Fruit fly (Drosophila melanogaster) whole organism, embryonic: ENCODE results near the gene CG46467.

Experiments
- BEAF-32 ChIP-seq: fragments of 200-800 bp; sonication (Bioruptor generic); optimal IDR thresholded peaks from 3 replicates; lab custom pipeline; 2017; ENCODE audit warnings: missing biosample characterization, missing genetic modification characterization, mild to moderate bottlenecking, moderate library complexity, missing genetic modification reagents
- Blimp-1 ChIP-seq: fragments of 200-800 bp; sonication (Bioruptor generic); optimal IDR thresholded peaks from 3 replicates; lab custom pipeline; 2018; ENCODE audit warnings: missing biosample characterization, missing genetic modification characterization, mild to moderate bottlenecking, moderate library complexity, missing genetic modification reagents
- CG10959 ChIP-seq: fragments of 200-800 bp; sonication (Bioruptor generic); IDR thresholded peaks from 2 replicates; pipeline ENCODE4 v1.3.6; 2022; ENCODE audit warnings: missing biosample characterization, missing genetic modification characterization
- CG11085 ChIP-seq: fragments of 200-800 bp; sonication (Bioruptor generic); IDR thresholded peaks from 2 replicates; pipeline ENCODE4 v1.3.6; 2022; ENCODE audit warnings: missing biosample characterization, missing genetic modification characterization
- CG11723 ChIP-seq: fragments of 200-800 bp; sonication (Bioruptor generic); optimal IDR thresholded peaks from 2 replicates; lab custom pipeline; 2017; ENCODE audit warnings: missing biosample characterization, mild to moderate bottlenecking, missing genetic modification characterization
- CG14710 ChIP-seq: fragments of 200-800 bp; sonication (Bioruptor generic); optimal IDR thresholded peaks from 3 replicates; lab custom pipeline; 2019; ENCODE audit warnings: missing biosample characterization, mild to moderate bottlenecking, missing genetic modification characterization, moderate library complexity
- CG16813 ChIP-seq: fragments of 200-800 bp; sonication (Bioruptor generic); IDR thresholded peaks from 3 replicates; pipeline ENCODE4 v1.3.6; 2022; ENCODE audit warnings: missing biosample characterization, missing genetic modification characterization; ENCODE audit not compliant: partially characterized antibody
- CG16863 ChIP-seq: fragments of 200-800 bp; sonication (Bioruptor generic); optimal IDR thresholded peaks from 3 replicates; lab custom pipeline; 2016; ENCODE audit warnings: missing biosample characterization, missing genetic modification characterization
- CG18619 ChIP-seq: fragments of 200-800 bp; sonication (Bioruptor generic); optimal IDR thresholded peaks from 3 replicates; lab custom pipeline; 2017; ENCODE audit warnings: missing biosample characterization, mild to moderate bottlenecking, missing genetic modification characterization
- CG2199 ChIP-seq: fragments of 200-800 bp; sonication (Bioruptor generic); IDR thresholded peaks from 3 replicates; pipeline ENCODE4 v1.3.6; 2022; ENCODE audit warnings: missing biosample characterization, missing genetic modification characterization
- CG4360 ChIP-seq: fragments of 200-800 bp; sonication (Bioruptor generic); IDR thresholded peaks from 2 replicates; pipeline ENCODE4 v1.3.6; 2022; ENCODE audit warnings: missing biosample characterization, missing genetic modification characterization
- CG4424 ChIP-seq: fragments of 200-800 bp; sonication (Bioruptor generic); optimal IDR thresholded peaks from 3 replicates; lab custom pipeline; 2016; ENCODE audit warnings: missing biosample characterization, missing genetic modification characterization
- CG4820 ChIP-seq: fragments of 200-800 bp; sonication (Bioruptor generic); optimal IDR thresholded peaks from 3 replicates; lab custom pipeline; 2016; ENCODE audit warnings: missing biosample characterization, missing genetic modification characterization
- CG6654 ChIP-seq: fragments of 200-800 bp; sonication (Bioruptor generic); optimal IDR thresholded peaks from 2 replicates; lab custom pipeline; 2017; ENCODE audit warnings: missing biosample characterization, mild to moderate bottlenecking, missing genetic modification characterization
- CG6683 ChIP-seq: fragments of 200-800 bp; sonication (Bioruptor generic); optimal IDR thresholded peaks from 2 replicates; lab custom pipeline; 2017; ENCODE audit warnings: missing biosample characterization, mild to moderate bottlenecking, missing genetic modification characterization, missing genetic modification reagents
- CG8089 ChIP-seq: fragments of 200-800 bp; sonication (Bioruptor generic); optimal IDR thresholded peaks from 3 replicates; lab custom pipeline; 2016; ENCODE audit warnings: missing biosample characterization, missing genetic modification characterization
- CG8290 ChIP-seq, 3 experiments: fragments of 200-800 bp; sonication (Bioruptor generic); optimal IDR thresholded peaks; 2 replicates each; lab custom pipeline; 2016 to 2019; ENCODE audit warnings: missing biosample characterization in 3 of 3, missing genetic modification characterization in 3 of 3, mild to moderate bottlenecking in 2 of 3, moderate library complexity in 1 of 3
- CkIIα-i1 ChIP-seq: fragments of 200-800 bp; sonication (Bioruptor generic); IDR thresholded peaks from 2 replicates; pipeline ENCODE4 v1.3.6; 2022; ENCODE audit warnings: missing biosample characterization, missing genetic modification characterization
- CoRest ChIP-seq: fragments of 200-800 bp; sonication (Bioruptor generic); optimal IDR thresholded peaks from 3 replicates; lab custom pipeline; 2018; ENCODE audit warnings: missing biosample characterization, mild to moderate bottlenecking, missing genetic modification characterization, moderate library complexity
- D19A ChIP-seq: fragments of 200-800 bp; optimal IDR thresholded peaks from 3 replicates; lab custom pipeline; 2019; ENCODE audit warnings: missing biosample characterization, mild to moderate bottlenecking, missing genetic modification characterization, moderate library complexity
- D19B ChIP-seq: fragments of 200-800 bp; sonication (Bioruptor generic); optimal IDR thresholded peaks from 2 replicates; lab custom pipeline; 2017; ENCODE audit warnings: missing biosample characterization, mild to moderate bottlenecking, missing genetic modification characterization
- Dll ChIP-seq: fragments of 200-800 bp; sonication (Bioruptor generic); IDR thresholded peaks from 4 replicates; pipeline ENCODE4 v1.3.6; 2022; ENCODE audit warnings: missing biosample characterization, missing genetic modification characterization; ENCODE audit not compliant: partially characterized antibody
- HmgZ ChIP-seq: fragments of 200-800 bp; sonication (Bioruptor generic); optimal IDR thresholded peaks from 2 replicates; lab custom pipeline; 2018; ENCODE audit warnings: missing biosample characterization, mild to moderate bottlenecking, missing genetic modification characterization
- Lhr ChIP-seq: fragments of 200-800 bp; sonication (Bioruptor generic); optimal IDR thresholded peaks from 3 replicates; lab custom pipeline; 2017; ENCODE audit warnings: mild to moderate bottlenecking, missing biosample characterization, missing genetic modification reagents, missing genetic modification characterization
- Mad ChIP-seq: fragments of 200-800 bp; sonication (Bioruptor generic); optimal IDR thresholded peaks from 2 replicates; lab custom pipeline; 2016; ENCODE audit warnings: missing biosample characterization, missing genetic modification characterization
- Med ChIP-seq: fragments of 200-800 bp; sonication (Bioruptor generic); peaks from one replicate; lab custom pipeline; 2016; ENCODE audit warnings: missing biosample characterization, missing genetic modification characterization, mild to moderate bottlenecking, inconsistent platforms, moderate library complexity
- Nf-YB ChIP-seq: fragments of 200-800 bp; sonication (Bioruptor generic); optimal IDR thresholded peaks from 3 replicates; lab custom pipeline; 2019; ENCODE audit warnings: missing biosample characterization, mild to moderate bottlenecking, missing genetic modification characterization, moderate library complexity
- Xbp1 ChIP-seq: fragments of 200-800 bp; sonication (Bioruptor generic); optimal IDR thresholded peaks from 3 replicates; lab custom pipeline; 2016; ENCODE audit warnings: missing biosample characterization, mild to moderate bottlenecking, missing genetic modification characterization
- ase ChIP-seq: fragments of 200-800 bp; sonication (Bioruptor generic); IDR thresholded peaks from 3 replicates; pipeline ENCODE4 v1.3.6; 2022; ENCODE audit warnings: missing biosample characterization, missing genetic modification characterization
- bcd ChIP-seq: fragments of 200-800 bp; sonication (Bioruptor generic); optimal IDR thresholded peaks from 2 replicates; lab custom pipeline; 2017; ENCODE audit warnings: missing biosample characterization, mild to moderate bottlenecking, missing genetic modification characterization
- ewg ChIP-seq: fragments of 200-800 bp; sonication (Bioruptor generic); optimal IDR thresholded peaks from 3 replicates; lab custom pipeline; 2017; ENCODE audit warnings: mild to moderate bottlenecking, missing biosample characterization, missing genetic modification reagents, missing genetic modification characterization
- gfzf ChIP-seq: fragments of 200-800 bp; sonication (Bioruptor generic); optimal IDR thresholded peaks from 2 replicates; lab custom pipeline; 2016; ENCODE audit warnings: missing biosample characterization, mild to moderate bottlenecking, missing genetic modification characterization, moderate library complexity
- grn ChIP-seq: fragments of 200-800 bp; sonication (Bioruptor generic); optimal IDR thresholded peaks from 3 replicates; lab custom pipeline; 2017; ENCODE audit warnings: missing biosample characterization, missing genetic modification characterization
- ken ChIP-seq: fragments of 200-800 bp; sonication (Bioruptor generic); IDR thresholded peaks from 3 replicates; pipeline ENCODE4 v1.3.6; 2022; ENCODE audit warnings: missing biosample characterization, missing genetic modification characterization
- klu ChIP-seq: fragments of 200-800 bp; sonication (Bioruptor generic); IDR thresholded peaks from 2 replicates; pipeline ENCODE4 v1.3.6; 2022; ENCODE audit warnings: missing biosample characterization, missing genetic modification characterization
- kni ChIP-seq: fragments of 200-800 bp; sonication (Bioruptor generic); optimal IDR thresholded peaks from 3 replicates; lab custom pipeline; 2017; ENCODE audit warnings: mild to moderate bottlenecking, missing biosample characterization, missing genetic modification reagents, missing genetic modification characterization
- nerfin-1 ChIP-seq: fragments of 200-800 bp; sonication (Bioruptor generic); optimal IDR thresholded peaks from 3 replicates; lab custom pipeline; 2019; ENCODE audit warnings: missing biosample characterization, mild to moderate bottlenecking, missing genetic modification characterization, moderate library complexity
- phol ChIP-seq: fragments of 200-800 bp; sonication (Bioruptor generic); optimal IDR thresholded peaks from 3 replicates; lab custom pipeline; 2018; ENCODE audit warnings: missing biosample characterization, mild to moderate bottlenecking, missing genetic modification characterization, moderate library complexity
- pita ChIP-seq: fragments of 200-800 bp; sonication (Bioruptor generic); optimal IDR thresholded peaks from 2 replicates; lab custom pipeline; 2017; ENCODE audit warnings: missing biosample characterization, mild to moderate bottlenecking, missing genetic modification characterization
- sd ChIP-seq: fragments of 200-800 bp; sonication (Bioruptor generic); optimal IDR thresholded peaks from 3 replicates; lab custom pipeline; 2018; ENCODE audit warnings: missing biosample characterization, mild to moderate bottlenecking, missing genetic modification characterization, moderate library complexity
- sens ChIP-seq: fragments of 200-800 bp; sonication (Bioruptor generic); peaks from one replicate; lab custom pipeline; 2016; ENCODE audit warnings: missing biosample characterization, missing genetic modification characterization
- tna ChIP-seq: fragments of 200-800 bp; sonication (Bioruptor generic); IDR thresholded peaks from 2 replicates; pipeline ENCODE4 v1.3.6; 2022; ENCODE audit warnings: missing biosample characterization, missing genetic modification characterization; ENCODE audit not compliant: partially characterized antibody
- trem ChIP-seq: fragments of 200-800 bp; optimal IDR thresholded peaks from 3 replicates; lab custom pipeline; 2019; ENCODE audit warnings: missing biosample characterization, mild to moderate bottlenecking, missing genetic modification characterization, moderate library complexity
- zen ChIP-seq: fragments of 200-800 bp; sonication (Bioruptor generic); optimal IDR thresholded peaks from 3 replicates; lab custom pipeline; 2018; ENCODE audit warnings: missing biosample characterization, mild to moderate bottlenecking, missing genetic modification characterization, moderate library complexity
- zen2 ChIP-seq: fragments of 200-800 bp; sonication (Bioruptor generic); IDR thresholded peaks from 3 replicates; pipeline ENCODE4 v1.3.6; 2022; ENCODE audit warnings: missing biosample characterization, missing genetic modification characterization; ENCODE audit not compliant: partially characterized antibody

Gene CG46467

dm6 chr3R:9867911-9868537 is 6.5 kb upstream of the CG46467 start, which contains the start of gene Teh1 (continued):
- TF ChIP-seq sd (tag; lab: Kevin White, UChicago) = no peak
- TF ChIP-seq D19B (GFP tag; lab: Kevin White, UChicago) = no peak
- TF ChIP-seq CG4360 = 0 out of 2 replicates have a peak, but pooled peaks have one; percentile 24
- TF ChIP-seq ewg (GFP tag; lab: Kevin White, UChicago) = peak; percentile 58
- TF ChIP-seq Mad = no peak
- no peak for TF ChIP-seq CG8089 (GFP tag; lab: Kevin White, UChicago)
- no peak for TF ChIP-seq gfzf
- 0 out of 4 replicates have a peak, but pooled peaks have one; percentile 16 for TF ChIP-seq Dll (GFP tag; lab: Robert Waterston, UW)

- TF ChIP-seq kni (GFP tag; lab: Kevin White, UChicago) (peak; percentile 72), CG6654 (GFP tag; lab: Kevin White, UChicago) (no peak), sens (GFP tag; lab: Kevin White, UChicago) (peak; percentile 77), Lhr (GFP tag; lab: Kevin White, UChicago) (peak; percentile 54), HmgZ (tag; lab: Kevin White, UChicago) (peak; percentile 55), Nf-YB (no peak), CG10959 (no peak), bcd (GFP tag; lab: Kevin White, UChicago) (no peak), zen2 (GFP tag; lab: Robert Waterston, UW) (no peak), klu (GFP tag; lab: Robert Waterston, UW) (no peak), CG14710 (tag; lab: Kevin White, UChicago) (peak; percentile 28), nerfin-1 (peak; percentile 11), trem (tag; lab: Kevin White, UChicago) (peak; percentile 20), sd (tag; lab: Kevin White, UChicago) (peak; percentile 70), grn (GFP tag; lab: Kevin White, UChicago) (peak; percentile 61), BEAF-32 (GFP tag; lab: Kevin White, UChicago) (peak; percentile 18), ken (GFP tag; lab: Robert Waterston, UW) (no peak), CG16813 (GFP tag; lab: Robert Waterston, UW) (peak; percentile 47; the same call in 1 of the 3 replicates), D19A (peak; percentile 46), CoRest (tag; lab: Kevin White, UChicago) (peak; percentile 1), CG16863 (GFP tag; lab: Kevin White, UChicago) (no peak), CkIIα-i1 (GFP tag; lab: Robert Waterston, UW) (no peak), CG6683 (GFP tag; lab: Kevin White, UChicago) (no peak), CG2199 (peak; percentile 99), pita (peak; percentile 73), CG4820 (peak; percentile 70), ase (GFP tag; lab: Robert Waterston, UW) (no peak), phol (tag; lab: Kevin White, UChicago) (peak; percentile 21), CG11723 (GFP tag; lab: Kevin White, UChicago) (no peak), CG18619 (no peak), Xbp1 (GFP tag; lab: Kevin White, UChicago) (no peak), CG8290 (GFP tag; optimal IDR thresholded peaks at IDR 0.05; lab: Kevin White, UChicago) (no peak), CG8290 (tag; optimal IDR thresholded peaks at IDR 0.05; lab: Kevin White, UChicago) (peak in 1 of 2 experiments; percentile 48), CG11085 (GFP tag; lab: Robert Waterston, UW) (no peak), Med (GFP tag; lab: Kevin White, UChicago) (no peak), CG4424 (no peak), gfzf (peak; percentile 42), tna (GFP tag; lab: Robert Waterston, UW) (no peak), zen (peak; percentile 35), Blimp-1 (GFP tag; lab: Kevin White, UChicago) (no peak)
Measured at dm6 chr3R:9868538-9869398, 5.7 kb upstream of the CG46467 start.
